Worm (Caenorhabditis elegans): Measurements from ENCODE around the gene hpo-40.

The hpo-40 gene

DNA sequence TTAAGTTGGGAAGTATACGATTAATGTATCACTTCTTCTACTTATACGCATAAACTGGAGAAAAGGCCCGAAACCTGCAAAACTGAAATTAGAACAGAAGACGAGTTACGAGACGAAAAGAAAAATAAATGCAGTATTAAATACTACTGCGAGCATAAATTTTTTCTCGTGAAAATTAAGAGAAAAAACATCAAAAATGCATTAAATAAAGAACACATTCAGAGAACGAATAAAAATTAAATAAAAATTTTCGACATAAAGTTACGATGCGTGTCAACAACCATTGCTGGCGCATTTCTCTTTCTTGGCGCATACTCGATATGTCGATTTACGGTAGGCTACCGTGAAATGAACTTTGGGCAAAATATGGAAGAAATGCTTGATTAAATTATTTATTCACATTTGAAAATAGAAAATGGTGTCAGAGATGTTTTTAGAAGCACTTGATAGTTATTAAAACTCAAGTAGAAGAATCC is 7.8 kb upstream of the hpo-40 start, which contains the start of the genes ZK856.19 and ZK856.11:
Gene ZK856.19 (minus strand): TSS at position 51 of the 476 bp plus-strand sequence.
Gene ZK856.11 (minus strand): TSS at position 76 of the 476 bp plus-strand sequence.
- no peak for TF ChIP-seq hmg-4 (GFP tag; optimal IDR thresholded peaks at IDR 0.05)
- TF ChIP-seq B0310.2 (tag; optimal IDR thresholded peaks at IDR 0.05), result no peak

DNA sequence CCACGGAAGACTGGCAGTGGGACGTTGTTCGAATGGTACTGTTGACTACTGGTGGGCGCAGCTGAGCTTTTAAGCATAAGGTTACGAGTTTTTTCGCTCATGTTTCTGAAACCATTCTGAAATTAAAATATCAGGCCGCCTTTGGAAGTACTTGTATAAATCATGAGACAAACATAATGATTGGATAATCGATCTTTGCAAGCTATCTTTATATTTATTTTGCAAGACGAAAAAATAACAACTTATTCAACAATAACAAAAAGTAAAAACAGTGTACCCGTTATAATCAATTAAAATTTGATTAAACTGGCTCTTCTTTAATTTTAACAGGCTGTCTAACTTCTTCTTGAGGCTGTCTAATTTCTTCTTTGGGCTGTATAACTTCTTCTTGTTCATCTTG is 7.2 kb upstream of the hpo-40 start, which contains the start of gene ZK856.16:
Gene ZK856.16 (minus strand): TSS at position 101 of the 400 bp plus-strand sequence.
- no peak for TF ChIP-seq pes-1 (GFP tag; IDR thresholded peaks at IDR 0.05)
- TF ChIP-seq ceh-36 (tag; optimal IDR thresholded peaks at IDR 0.05), result no peak
- TF ChIP-seq ama-1 (optimal IDR thresholded peaks at IDR 0.05), result no peak
- TF ChIP-seq scrt-1 (GFP tag; IDR thresholded peaks at IDR 0.05), result no peak
- no peak for TF ChIP-seq tra-4 (tag; optimal IDR thresholded peaks at IDR 0.05)
- no peak for TF ChIP-seq ets-7 (tag; optimal IDR thresholded peaks at IDR 0.05)
- TF ChIP-seq aly-1 (tag; optimal IDR thresholded peaks at IDR 0.05), result no peak
- TF ChIP-seq ceh-13 (GFP tag; optimal IDR thresholded peaks at IDR 0.05), result no peak
- TF ChIP-seq B0310.2 (tag; optimal IDR thresholded peaks at IDR 0.05), result no peak
- TF ChIP-seq flt-1 (GFP tag; IDR thresholded peaks at IDR 0.05), result no peak
- TF ChIP-seq sea-1 (GFP tag; conservative IDR thresholded peaks at IDR 0.05), result no peak
- TF ChIP-seq hnd-1 (tag; optimal IDR thresholded peaks at IDR 0.05), result no peak
- no peak for TF ChIP-seq tbx-37 (GFP tag; conservative IDR thresholded peaks at IDR 0.05)
- no peak for TF ChIP-seq hmbx-1 (tag; optimal IDR thresholded peaks at IDR 0.05)
- no peak for TF ChIP-seq F13C5.2 (tag; optimal IDR thresholded peaks at IDR 0.05)
- TF ChIP-seq hmg-4 (GFP tag; optimal IDR thresholded peaks at IDR 0.05), result no peak
- no peak for TF ChIP-seq tbx-11 (GFP tag; IDR thresholded peaks at IDR 0.05)

DNA sequence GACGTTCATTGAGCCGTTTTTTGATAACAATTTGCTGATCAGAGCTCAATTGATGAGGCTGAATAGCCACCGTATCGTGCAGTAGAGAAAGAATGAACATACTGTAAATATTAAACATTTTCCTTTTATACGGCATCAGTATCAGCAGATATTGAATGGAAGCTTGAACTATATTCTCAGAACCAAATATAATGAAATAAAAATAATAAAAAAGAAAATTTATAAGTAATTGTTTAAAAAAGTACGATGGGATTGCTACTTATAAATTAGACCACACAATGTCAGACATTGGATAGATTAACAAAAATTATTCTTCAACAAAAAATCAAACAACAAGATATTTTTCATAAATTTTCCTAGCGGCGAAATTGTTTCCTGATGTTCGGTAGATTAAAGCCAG is 6.2 kb upstream of the hpo-40 start, which contains the start of gene rpc-25:
Gene rpc-25 (minus strand): TSS at position 101 of the 400 bp plus-strand sequence.
- TF ChIP-seq aly-1 (tag; optimal IDR thresholded peaks at IDR 0.05) (no peak), B0310.2 (tag; optimal IDR thresholded peaks at IDR 0.05) (no peak), pes-1 (GFP tag; IDR thresholded peaks at IDR 0.05) (no peak), sea-1 (GFP tag; conservative IDR thresholded peaks at IDR 0.05) (no peak), ceh-36 (tag; optimal IDR thresholded peaks at IDR 0.05) (no peak)

DNA sequence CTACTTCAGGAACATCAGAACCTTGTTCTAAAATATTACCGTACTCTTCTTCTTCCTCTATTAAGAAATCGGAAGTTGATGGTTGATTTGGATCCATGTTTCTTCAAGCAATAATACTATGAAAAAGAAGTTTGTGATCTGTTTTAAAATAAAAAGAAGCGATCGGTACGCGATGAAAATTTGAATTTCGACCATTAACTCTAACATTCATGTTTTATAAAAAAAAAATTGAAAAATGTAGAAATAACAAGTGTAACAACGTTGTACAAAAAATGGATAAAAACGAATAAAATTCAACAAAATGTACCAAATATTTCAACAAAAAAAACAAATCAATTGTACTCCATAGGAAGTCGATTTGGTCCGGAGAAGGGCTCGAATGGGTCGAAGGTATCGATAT is 2.5 kb upstream of the hpo-40 start, which contains the start of gene tftc-3:
Gene tftc-3 (minus strand): TSS at position 101 of the 400 bp plus-strand sequence.
- TF ChIP-seq F13C5.2 (tag; optimal IDR thresholded peaks at IDR 0.05) (no peak), tbx-37 (GFP tag; conservative IDR thresholded peaks at IDR 0.05) (no peak), B0310.2 (tag; optimal IDR thresholded peaks at IDR 0.05) (no peak), hmbx-1 (tag; optimal IDR thresholded peaks at IDR 0.05) (no peak), flt-1 (GFP tag; IDR thresholded peaks at IDR 0.05) (no peak), sea-1 (GFP tag; conservative IDR thresholded peaks at IDR 0.05) (no peak), ceh-36 (tag; optimal IDR thresholded peaks at IDR 0.05) (no peak), ets-7 (tag; optimal IDR thresholded peaks at IDR 0.05) (no peak), tbx-11 (GFP tag; IDR thresholded peaks at IDR 0.05) (no peak), ceh-13 (GFP tag; optimal IDR thresholded peaks at IDR 0.05) (no peak), aly-1 (tag; optimal IDR thresholded peaks at IDR 0.05) (no peak), ama-1 (optimal IDR thresholded peaks at IDR 0.05) (no peak), pes-1 (GFP tag; IDR thresholded peaks at IDR 0.05) (no peak), hmg-4 (GFP tag; optimal IDR thresholded peaks at IDR 0.05) (no peak), scrt-1 (GFP tag; IDR thresholded peaks at IDR 0.05) (no peak), tra-4 (tag; optimal IDR thresholded peaks at IDR 0.05) (no peak), hnd-1 (tag; optimal IDR thresholded peaks at IDR 0.05) (no peak)

DNA sequence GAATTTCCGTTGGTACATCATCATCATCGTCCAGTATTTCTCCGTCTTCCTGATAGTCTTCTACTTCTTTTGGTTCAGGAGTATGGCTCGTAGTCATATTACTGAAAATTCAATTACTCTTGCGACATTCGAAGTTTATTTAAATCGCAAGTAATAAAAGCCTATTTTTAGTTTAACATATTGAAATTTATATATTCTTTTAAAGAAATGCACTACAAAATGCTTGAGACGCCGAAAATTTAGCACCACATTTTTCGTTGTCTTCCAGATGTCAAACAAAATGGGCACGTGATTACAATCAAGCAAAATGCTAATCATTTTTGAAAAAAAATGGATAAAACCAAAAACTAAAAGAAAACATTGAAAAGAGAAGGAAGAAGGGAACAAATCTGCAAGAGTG is 700 bp upstream of the hpo-40 start, which contains the start of gene zhit-3:
Gene zhit-3 (minus strand): TSS at position 101 of the 400 bp plus-strand sequence.
- TF ChIP-seq flt-1 (GFP tag; IDR thresholded peaks at IDR 0.05), result no peak
- no peak for TF ChIP-seq ama-1 (optimal IDR thresholded peaks at IDR 0.05)
- TF ChIP-seq tbx-11 (GFP tag; IDR thresholded peaks at IDR 0.05), result no peak
- no peak for TF ChIP-seq hmg-4 (GFP tag; optimal IDR thresholded peaks at IDR 0.05)
- TF ChIP-seq scrt-1 (GFP tag; IDR thresholded peaks at IDR 0.05), result no peak
- TF ChIP-seq ceh-36 (tag; optimal IDR thresholded peaks at IDR 0.05), result no peak
- TF ChIP-seq hmbx-1 (tag; optimal IDR thresholded peaks at IDR 0.05), result no peak
- TF ChIP-seq aly-1 (tag; optimal IDR thresholded peaks at IDR 0.05), result no peak
- no peak for TF ChIP-seq B0310.2 (tag; optimal IDR thresholded peaks at IDR 0.05)
- no peak for TF ChIP-seq ceh-13 (GFP tag; optimal IDR thresholded peaks at IDR 0.05)
- no peak for TF ChIP-seq pes-1 (GFP tag; IDR thresholded peaks at IDR 0.05)

DNA sequence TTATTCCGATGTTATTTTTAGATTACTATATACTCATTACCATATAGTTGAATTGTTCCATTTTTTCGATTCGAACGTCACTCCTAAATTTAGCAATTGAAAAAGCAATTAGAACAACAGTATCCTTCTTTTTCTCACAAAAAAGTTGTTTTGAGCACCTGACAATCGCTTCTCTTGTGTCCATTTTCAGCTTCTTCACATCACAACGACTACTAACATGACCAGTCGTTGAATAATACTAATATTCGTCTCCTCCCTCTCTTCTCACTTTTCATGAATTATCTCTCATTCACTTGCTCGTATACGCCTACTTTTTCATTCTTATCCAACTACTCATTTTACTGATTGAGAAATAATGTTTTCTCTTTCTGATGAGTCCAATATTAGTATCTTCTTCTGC is 4.0 kb downstream of the hpo-40 start, which contains the start of gene ZK856.14:
Gene ZK856.14 (plus strand): TSS at position 301 of the 400 bp plus-strand sequence.
- TF ChIP-seq tbx-11 (GFP tag; IDR thresholded peaks at IDR 0.05) (no peak), ama-1 (optimal IDR thresholded peaks at IDR 0.05) (no peak), aly-1 (tag; optimal IDR thresholded peaks at IDR 0.05) (no peak), F13C5.2 (tag; optimal IDR thresholded peaks at IDR 0.05) (no peak), sea-1 (GFP tag; conservative IDR thresholded peaks at IDR 0.05) (no peak), scrt-1 (GFP tag; IDR thresholded peaks at IDR 0.05) (no peak), hmg-4 (GFP tag; optimal IDR thresholded peaks at IDR 0.05) (no peak), ceh-36 (tag; optimal IDR thresholded peaks at IDR 0.05) (no peak), tbx-37 (GFP tag; conservative IDR thresholded peaks at IDR 0.05) (no peak), ets-7 (tag; optimal IDR thresholded peaks at IDR 0.05) (no peak)

DNA sequence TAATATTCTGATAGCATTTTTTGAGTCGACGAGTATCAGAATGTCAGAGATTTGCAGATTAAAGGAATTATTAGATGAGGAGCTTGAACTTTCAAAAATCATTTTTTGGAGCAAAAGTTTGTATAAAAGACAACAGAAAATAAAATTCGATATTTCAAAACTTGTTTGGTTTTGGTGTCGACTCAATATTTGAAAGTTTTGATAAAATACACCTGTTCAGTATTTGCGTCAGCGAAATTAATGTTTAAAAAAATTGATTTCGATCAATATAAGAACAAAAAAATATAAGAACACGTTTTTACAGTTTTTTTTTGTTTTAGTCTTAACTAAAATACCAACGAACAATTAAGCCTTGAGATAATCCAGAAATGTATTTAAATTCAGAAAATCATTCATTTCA is 7.9 kb downstream of the hpo-40 start, which contains the start of gene C12D8.13:
Gene C12D8.13 (minus strand): TSS at position 101 of the 400 bp plus-strand sequence.
- TF ChIP-seq scrt-1 (GFP tag; IDR thresholded peaks at IDR 0.05), result no peak
- TF ChIP-seq hmbx-1 (tag; optimal IDR thresholded peaks at IDR 0.05), result no peak
- TF ChIP-seq ets-7 (tag; optimal IDR thresholded peaks at IDR 0.05), result no peak
- TF ChIP-seq aly-1 (tag; optimal IDR thresholded peaks at IDR 0.05), result no peak
- no peak for TF ChIP-seq hnd-1 (tag; optimal IDR thresholded peaks at IDR 0.05)

DNA sequence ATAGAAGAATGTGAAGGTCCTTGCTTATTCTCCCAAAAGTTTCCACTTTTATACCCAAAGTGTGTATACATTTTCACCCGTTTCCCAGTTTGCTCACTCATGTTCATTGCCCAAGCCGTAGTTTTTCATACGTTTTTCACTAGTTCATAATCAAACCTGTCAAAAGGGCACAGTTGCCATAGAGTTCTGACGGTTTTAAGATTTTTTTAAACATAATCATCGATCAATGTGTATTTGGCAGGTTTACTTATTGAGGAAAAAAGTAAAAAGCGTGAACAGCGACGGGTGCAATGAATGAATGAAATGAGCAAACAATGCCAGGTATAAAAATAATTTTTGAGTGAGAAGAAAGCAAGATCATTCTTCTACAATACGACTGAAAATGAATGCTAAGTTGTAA is 8.6 kb downstream of the hpo-40 start, which contains the start of the genes fipr-5 and fipr-9:
Gene fipr-5 (minus strand): TSS at position 101 of the 400 bp plus-strand sequence.
Gene fipr-9 (plus strand): TSS at position 346 of the 400 bp plus-strand sequence.
- TF ChIP-seq tbx-11 (GFP tag; IDR thresholded peaks at IDR 0.05) (no peak), hmbx-1 (tag; optimal IDR thresholded peaks at IDR 0.05) (no peak)

All from whole organism, early embryonic.